Worm (Caenorhabditis elegans) whole organism, L3 larva: ENCODE data around the gene C29F9.6.

Experiments
- R02D3.7 ChIP-seq: fragments of 150-350 bp; optimal IDR thresholded peaks from 2 replicates; lab custom pipeline; 2014; ENCODE audit warnings: missing biosample characterization, missing genetic modification characterization
- ama-1 ChIP-seq: fragments of 150-350 bp; optimal IDR thresholded peaks from 2 replicates; lab custom pipeline; 2018
- elt-3 ChIP-seq, 3 experiments: fragments of 150-350 bp in 1 of 3; sonication (generic microtip) in 2 of 3; optimal IDR thresholded peaks; 2 replicates in 2 of 3; 4 replicates in 1 of 3; lab custom pipeline; 2014 to 2017; ENCODE audit warnings: missing biosample characterization in 3 of 3, missing genetic modification characterization in 3 of 3
- nhr-12 ChIP-seq: fragments of 150-350 bp; optimal IDR thresholded peaks from 2 replicates; lab custom pipeline; 2014; ENCODE audit warnings: missing biosample characterization, missing genetic modification characterization
- snpc-4 ChIP-seq: fragments of 150-350 bp; optimal IDR thresholded peaks from 2 replicates; lab custom pipeline; 2014; ENCODE audit warnings: missing biosample characterization, missing genetic modification characterization
- tbx-2 ChIP-seq: sonication (generic microtip); optimal IDR thresholded peaks from 2 replicates; lab custom pipeline; 2016; ENCODE audit warnings: mild to moderate bottlenecking, missing genetic modification characterization, missing compliant biosample characterization
- unc-39 ChIP-seq: sonication (generic microtip); optimal IDR thresholded peaks from 4 replicates; lab custom pipeline; 2017; ENCODE audit warnings: missing biosample characterization, missing genetic modification characterization

ce11 chrIII:132118-132517, 17.4 kb downstream of the C29F9.6 start, which contains the start of gene pals-22:
- no peak for TF ChIP-seq snpc-4
- TF ChIP-seq elt-3 (tag; optimal IDR thresholded peaks at IDR 0.05; lab: Kevin White, UChicago) = no peak
- TF ChIP-seq ama-1 (lab: Kevin White, UChicago) = no peak
- TF ChIP-seq nhr-12 (tag; lab: Kevin White, UChicago) = no peak
- no peak for TF ChIP-seq unc-39
- TF ChIP-seq R02D3.7 (tag; lab: Kevin White, UChicago) = no peak
- no peak for TF ChIP-seq tbx-2 (tag; lab: Kevin White, UChicago)
